Fruit fly (Drosophila melanogaster): ENCODE results near the gene CG9692.

- TF ChIP-seq CG11093 (GFP tag; IDR thresholded peaks at IDR 0.05) (no peak), fd3F (GFP tag; optimal IDR thresholded peaks at IDR 0.05) (no peak), CG4730 (GFP tag; IDR thresholded peaks at IDR 0.05) (no peak), Rx (GFP tag; IDR thresholded peaks at IDR 0.05) (no peak), bigmax (GFP tag; optimal IDR thresholded peaks at IDR 0.05) (no peak), CG9609 (GFP tag; optimal IDR thresholded peaks at IDR 0.05) (no peak)
These were observed 36.9 kb downstream of the CG9692 start for dm6 chr3L:16741660-16742059.

Data from whole organism, embryonic.